Fruit fly (Drosophila melanogaster) whole organism, pupa: ENCODE measurements around the gene Ptp61F.

ENCODE experiments used
- CG10348 ChIP-seq: fragments of 200-800 bp; sonication (Bioruptor generic); IDR thresholded peaks from 2 replicates; pipeline ENCODE4 v1.3.6; 2022; ENCODE audit warnings: missing biosample characterization, missing genetic modification characterization
- CG12605 ChIP-seq: fragments of 200-800 bp; sonication (Bioruptor generic); IDR thresholded peaks from 2 replicates; pipeline ENCODE4 v1.3.6; 2022; ENCODE audit warnings: missing biosample characterization, missing genetic modification characterization
- CG13204 ChIP-seq: fragments of 200-800 bp; sonication (Bioruptor generic); optimal IDR thresholded peaks from 2 replicates; lab custom pipeline; 2018; ENCODE audit warnings: missing biosample characterization, mild to moderate bottlenecking, missing genetic modification characterization, moderate library complexity
- CG14655 ChIP-seq: fragments of 200-800 bp; sonication (Bioruptor generic); optimal IDR thresholded peaks from 3 replicates; lab custom pipeline; 2017; ENCODE audit warnings: mild to moderate bottlenecking, missing biosample characterization, missing genetic modification reagents, missing genetic modification characterization
- CG15710 ChIP-seq: fragments of 200-800 bp; sonication (Bioruptor generic); optimal IDR thresholded peaks from 2 replicates; lab custom pipeline; 2018; ENCODE audit warnings: missing biosample characterization, mild to moderate bottlenecking, missing genetic modification characterization, moderate library complexity
- CG17806 ChIP-seq: fragments of 200-800 bp; sonication (Bioruptor generic); optimal IDR thresholded peaks from 2 replicates; lab custom pipeline; 2018; ENCODE audit warnings: missing biosample characterization, mild to moderate bottlenecking, missing genetic modification characterization, moderate library complexity
- CG32121 ChIP-seq: fragments of 200-800 bp; sonication (Bioruptor generic); IDR thresholded peaks from 2 replicates; pipeline ENCODE4 v1.3.6; 2022; ENCODE audit warnings: missing biosample characterization, missing genetic modification characterization
- CG34367 ChIP-seq: fragments of 200-800 bp; sonication (Bioruptor generic); optimal IDR thresholded peaks from 2 replicates; lab custom pipeline; 2018; ENCODE audit warnings: missing biosample characterization, mild to moderate bottlenecking, missing genetic modification characterization
- CG4496 ChIP-seq: fragments of 200-800 bp; sonication (Bioruptor generic); IDR thresholded peaks from 3 replicates; pipeline ENCODE4 v1.3.6; 2022; ENCODE audit warnings: missing biosample characterization, missing genetic modification characterization
- CG8159 ChIP-seq: fragments of 200-800 bp; sonication (Bioruptor generic); optimal IDR thresholded peaks from 3 replicates; lab custom pipeline; 2018; ENCODE audit warnings: missing biosample characterization, mild to moderate bottlenecking, missing genetic modification characterization, moderate library complexity
- CG8301 ChIP-seq: fragments of 200-800 bp; sonication (Bioruptor generic); optimal IDR thresholded peaks from 2 replicates; lab custom pipeline; 2018; ENCODE audit warnings: missing biosample characterization, mild to moderate bottlenecking, missing genetic modification characterization
- CG9948 ChIP-seq: fragments of 200-800 bp; sonication (Bioruptor generic); optimal IDR thresholded peaks from 2 replicates; lab custom pipeline; 2018; ENCODE audit warnings: missing biosample characterization, mild to moderate bottlenecking, missing genetic modification characterization, moderate library complexity
- D1 ChIP-seq: fragments of 200-800 bp; sonication (Bioruptor generic); optimal IDR thresholded peaks from 2 replicates; lab custom pipeline; 2018; ENCODE audit warnings: missing biosample characterization, mild to moderate bottlenecking, missing genetic modification characterization, moderate library complexity
- EcR ChIP-seq: fragments of 200-800 bp; sonication (Bioruptor generic); optimal IDR thresholded peaks from 3 replicates; lab custom pipeline; 2019; ENCODE audit warnings: missing biosample characterization, missing genetic modification characterization, mild to moderate bottlenecking, moderate library complexity, missing genetic modification reagents
- Ets98B ChIP-seq: fragments of 200-800 bp; sonication (Bioruptor generic); IDR thresholded peaks from 2 replicates; pipeline ENCODE4 v1.3.6; 2022; ENCODE audit warnings: missing biosample characterization, missing genetic modification characterization
- Pif1A ChIP-seq: fragments of 200-800 bp; sonication (Bioruptor generic); optimal IDR thresholded peaks from 3 replicates; lab custom pipeline; 2016; ENCODE audit warnings: missing biosample characterization, missing genetic modification characterization
- Pif1B ChIP-seq: fragments of 200-800 bp; sonication (Bioruptor generic); optimal IDR thresholded peaks from 3 replicates; lab custom pipeline; 2016; ENCODE audit warnings: missing biosample characterization, missing genetic modification characterization
- Snoo ChIP-seq: fragments of 200-800 bp; sonication (Bioruptor generic); optimal IDR thresholded peaks from 3 replicates; lab custom pipeline; 2017; ENCODE audit warnings: missing biosample characterization, mild to moderate bottlenecking, missing genetic modification characterization, inconsistent platforms
- fd96Ca ChIP-seq: fragments of 200-800 bp; sonication (Bioruptor generic); IDR thresholded peaks from 3 replicates; pipeline ENCODE4 v1.3.6; 2022; ENCODE audit warnings: missing biosample characterization, missing genetic modification characterization
- gl ChIP-seq: fragments of 200-800 bp; sonication (Bioruptor generic); optimal IDR thresholded peaks from 2 replicates; lab custom pipeline; 2018; ENCODE audit warnings: missing biosample characterization, mild to moderate bottlenecking, missing genetic modification characterization
- rn ChIP-seq: fragments of 200-800 bp; sonication (Bioruptor generic); IDR thresholded peaks from 2 replicates; pipeline ENCODE4 v1.3.6; 2022; ENCODE audit warnings: missing biosample characterization, missing genetic modification characterization

Ptp61F gene

dm6 chr3L:1349397-1349796 is 125.7 kb downstream of the Ptp61F start:
- no peak for TF ChIP-seq Pif1B (GFP tag; lab: Kevin White, UChicago)
- peak; percentile 26; the same call in 1 of the 3 replicates for TF ChIP-seq fd96Ca (GFP tag; lab: Robert Waterston, UW)
- no peak for TF ChIP-seq CG15710 (tag; lab: Kevin White, UChicago)
- 0 out of 3 replicates have a peak, but pooled peaks have one; percentile 7 for TF ChIP-seq CG4496 (GFP tag; lab: Robert Waterston, UW)
- TF ChIP-seq rn, result no peak
- TF ChIP-seq Snoo (tag; lab: Kevin White, UChicago), result no peak
- no peak for TF ChIP-seq CG34367 (tag; lab: Kevin White, UChicago)
- TF ChIP-seq CG32121 (GFP tag; lab: Robert Waterston, UW), result no peak

- TF ChIP-seq Pif1A (GFP tag; lab: Kevin White, UChicago) (no peak), fd96Ca (GFP tag; lab: Robert Waterston, UW) (no peak), CG34367 (tag; lab: Kevin White, UChicago) (no peak), gl (tag; lab: Kevin White, UChicago) (no peak), CG9948 (no peak), CG15710 (tag; lab: Kevin White, UChicago) (no peak), CG32121 (GFP tag; lab: Robert Waterston, UW) (no peak), CG12605 (GFP tag; lab: Robert Waterston, UW) (no peak), CG8159 (tag; lab: Kevin White, UChicago) (no peak), CG13204 (GFP tag; lab: Kevin White, UChicago) (no peak), rn (no peak), D1 (no peak), CG4496 (GFP tag; lab: Robert Waterston, UW) (no peak), CG8301 (tag; lab: Kevin White, UChicago) (no peak), CG10348 (no peak), Snoo (tag; lab: Kevin White, UChicago) (no peak)
These were observed 126.1 kb downstream of the Ptp61F start for dm6 chr3L:1348935-1349334.

DNA sequence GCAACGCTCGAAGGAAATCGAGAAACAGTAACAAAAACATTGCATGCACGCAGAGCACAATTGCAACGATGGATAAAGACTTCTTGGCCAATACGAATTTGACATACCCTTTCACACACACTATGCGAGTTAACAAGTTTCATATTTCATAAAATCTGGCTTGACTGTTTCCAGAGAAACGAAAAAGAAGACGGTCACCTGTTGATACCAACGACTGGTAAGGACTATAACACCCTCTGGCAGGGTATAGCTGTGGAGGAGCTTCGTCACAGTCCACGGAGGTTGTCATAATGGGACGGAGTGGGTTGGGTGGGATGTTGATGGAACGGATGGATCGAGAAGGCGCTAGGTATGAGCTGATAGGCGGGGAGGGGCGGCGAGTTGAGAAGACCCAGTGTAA is 126.8 kb downstream of the Ptp61F start:
- TF ChIP-seq CG12605 (GFP tag; lab: Robert Waterston, UW), result peak; percentile 75
- peak; percentile 75 for TF ChIP-seq CG9948
- TF ChIP-seq Snoo (tag; lab: Kevin White, UChicago), result peak; percentile 72
- no peak for TF ChIP-seq CG10348
- peak; percentile 63 for TF ChIP-seq Pif1B (GFP tag; lab: Kevin White, UChicago)
- TF ChIP-seq D1, result no peak
- peak; percentile 78 for TF ChIP-seq CG34367 (tag; lab: Kevin White, UChicago)
- TF ChIP-seq Pif1A (GFP tag; lab: Kevin White, UChicago), result no peak
- no peak for TF ChIP-seq CG13204 (GFP tag; lab: Kevin White, UChicago)
- TF ChIP-seq CG14655 (GFP tag; lab: Kevin White, UChicago), result no peak
- TF ChIP-seq CG4496 (GFP tag; lab: Robert Waterston, UW), result peak; percentile 87
- peak; percentile 73 for TF ChIP-seq CG8159 (tag; lab: Kevin White, UChicago)
- peak; percentile 83 for TF ChIP-seq CG15710 (tag; lab: Kevin White, UChicago)
- TF ChIP-seq fd96Ca (GFP tag; lab: Robert Waterston, UW), result peak; percentile 92
- TF ChIP-seq CG32121 (GFP tag; lab: Robert Waterston, UW), result peak; percentile 81
- TF ChIP-seq CG17806 (tag; lab: Kevin White, UChicago), result peak; percentile 68
- TF ChIP-seq CG8301 (tag; lab: Kevin White, UChicago), result peak; percentile 79
- peak; percentile 36 for TF ChIP-seq EcR (GFP tag; lab: Kevin White, UChicago)
- TF ChIP-seq gl (tag; lab: Kevin White, UChicago), result peak; percentile 64
- TF ChIP-seq rn, result peak; percentile 68
- TF ChIP-seq Ets98B (GFP tag; lab: Robert Waterston, UW), result peak; percentile 91

dm6 chr3L:1346956-1347587 is 128.0 kb downstream of the Ptp61F start:
- TF ChIP-seq CG15710 (tag; lab: Kevin White, UChicago), result no peak
- TF ChIP-seq CG4496 (GFP tag; lab: Robert Waterston, UW), result 0 out of 3 replicates have a peak, but pooled peaks have one; percentile 8
- TF ChIP-seq EcR (GFP tag; lab: Kevin White, UChicago), result peak; percentile 42

dm6 chr3L:1342133-1342580 is 132.9 kb downstream of the Ptp61F start, which contains the start of gene indra:
Gene indra (minus strand): TSS chr3L:1342403.
- peak; percentile 29 for TF ChIP-seq CG17806 (tag; lab: Kevin White, UChicago)
- 0 out of 2 replicates have a peak, but pooled peaks have one; percentile 32 for TF ChIP-seq CG32121 (GFP tag; lab: Robert Waterston, UW)
- no peak for TF ChIP-seq CG8301 (tag; lab: Kevin White, UChicago)
- no peak for TF ChIP-seq fd96Ca (GFP tag; lab: Robert Waterston, UW)
- TF ChIP-seq gl (tag; lab: Kevin White, UChicago), result no peak
- peak; percentile 54 for TF ChIP-seq CG15710 (tag; lab: Kevin White, UChicago)
- TF ChIP-seq Snoo (tag; lab: Kevin White, UChicago), result no peak
- peak; percentile 41; the same call in 1 of the 3 replicates for TF ChIP-seq CG4496 (GFP tag; lab: Robert Waterston, UW)
- TF ChIP-seq EcR (GFP tag; lab: Kevin White, UChicago), result no peak
- no peak for TF ChIP-seq CG34367 (tag; lab: Kevin White, UChicago)
- TF ChIP-seq rn, result peak; percentile 32; the same call in 1 of the 2 replicates
- no peak for TF ChIP-seq CG14655 (GFP tag; lab: Kevin White, UChicago)
- TF ChIP-seq CG12605 (GFP tag; lab: Robert Waterston, UW), result 0 out of 2 replicates have a peak, but pooled peaks have one; percentile 14
- peak; percentile 38; the same call in 1 of the 2 replicates for TF ChIP-seq Ets98B (GFP tag; lab: Robert Waterston, UW)
